Worm (Caenorhabditis elegans): ENCODE measurements around the gene sptl-2.

DNA sequence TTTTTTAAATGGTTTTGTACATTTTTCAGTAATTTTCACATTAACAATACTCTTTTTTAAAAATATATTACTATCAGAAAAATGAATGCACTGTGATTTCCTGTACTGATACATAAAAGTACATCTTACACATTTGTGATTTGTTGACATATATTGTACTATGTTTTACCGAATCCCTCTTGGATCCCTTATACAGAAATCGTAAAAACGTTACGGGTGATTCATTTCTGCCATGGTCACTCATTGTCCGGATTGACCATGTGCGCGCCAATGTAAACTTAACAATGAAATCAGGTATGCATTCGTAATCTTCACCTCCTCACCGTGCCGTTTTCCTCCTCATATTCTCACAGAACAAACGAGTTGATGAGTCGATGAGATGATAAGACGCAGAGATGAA is 37.1 kb downstream of the sptl-2 start, which contains the start of gene ZC513.2:
- TF ChIP-seq him-1 (tag; optimal IDR thresholded peaks at IDR 0.05) (no peak), W03F9.2 (tag; optimal IDR thresholded peaks at IDR 0.05) (no peak)

Measured in whole organism, L4/young adult.